Worm (Caenorhabditis elegans): ENCODE measurements around the gene gldi-3.

gldi-3 gene

ce11 chrII:9246648-9247047, 33.2 kb downstream of the gldi-3 start, which contains the start of gene T26C5.5:
Gene T26C5.5, minus strand, starts transcription at chrII:9246748.
- TF ChIP-seq hlh-1 (tag; optimal IDR thresholded peaks at IDR 0.05) (no peak), ceh-83 (GFP tag; optimal IDR thresholded peaks at IDR 0.05) (no peak), nhr-2 (tag; optimal IDR thresholded peaks at IDR 0.05) (no peak), sem-2 (GFP tag; optimal IDR thresholded peaks at IDR 0.05) (no peak), unc-39 (tag; optimal IDR thresholded peaks at IDR 0.05) (no peak), ham-2 (GFP tag; optimal IDR thresholded peaks at IDR 0.05) (no peak), nhr-76 (tag; optimal IDR thresholded peaks at IDR 0.05) (no peak), tbx-8 (GFP tag; optimal IDR thresholded peaks at IDR 0.05) (no peak), elt-3 (tag; optimal IDR thresholded peaks at IDR 0.05) (no peak), bed-3 (GFP tag; optimal IDR thresholded peaks at IDR 0.05) (no peak), snpc-4 (tag; optimal IDR thresholded peaks at IDR 0.05) (no peak), pha-4 (tag; optimal IDR thresholded peaks at IDR 0.05) (no peak), drap-1 (GFP tag; optimal IDR thresholded peaks at IDR 0.05) (no peak), lin-13 (tag; optimal IDR thresholded peaks at IDR 0.05) (no peak), M03D4.4 (tag; optimal IDR thresholded peaks at IDR 0.05) (no peak), nhr-12 (tag; optimal IDR thresholded peaks at IDR 0.05) (no peak), unc-62 (GFP tag; optimal IDR thresholded peaks at IDR 0.05) (no peak), lsy-2 (tag; optimal IDR thresholded peaks at IDR 0.05) (no peak), sptf-1 (tag; optimal IDR thresholded peaks at IDR 0.05) (no peak), ces-1 (GFP tag; optimal IDR thresholded peaks at IDR 0.05) (no peak)

- peak; percentile 28 for TF ChIP-seq hlh-1 (tag; optimal IDR thresholded peaks at IDR 0.05)
- TF ChIP-seq snpc-4 (tag; optimal IDR thresholded peaks at IDR 0.05), result no peak
- no peak for TF ChIP-seq lsy-2 (tag; optimal IDR thresholded peaks at IDR 0.05)
- TF ChIP-seq sem-2 (GFP tag; optimal IDR thresholded peaks at IDR 0.05), result no peak
- TF ChIP-seq nhr-237 (tag; optimal IDR thresholded peaks at IDR 0.05), result peak; percentile 25
- TF ChIP-seq sptf-1 (tag; optimal IDR thresholded peaks at IDR 0.05), result no peak
- peak; percentile 51 for TF ChIP-seq pha-4 (tag; optimal IDR thresholded peaks at IDR 0.05)
- no peak for TF ChIP-seq nhr-2 (tag; optimal IDR thresholded peaks at IDR 0.05)
- TF ChIP-seq elt-1 (tag; optimal IDR thresholded peaks at IDR 0.05; ENCODE audit: borderline replicate concordance, insufficient read depth), result no peak
- no peak for TF ChIP-seq ceh-39 (tag; optimal IDR thresholded peaks at IDR 0.05)
- TF ChIP-seq mab-5 (tag; optimal IDR thresholded peaks at IDR 0.05), result no peak
- TF ChIP-seq cnd-1 (tag; optimal IDR thresholded peaks at IDR 0.05), result no peak
- no peak for TF ChIP-seq lin-32 (GFP tag; optimal IDR thresholded peaks at IDR 0.05)
- peak; percentile 15 for TF ChIP-seq ces-1 (GFP tag; optimal IDR thresholded peaks at IDR 0.05)
- TF ChIP-seq mls-2 (tag; optimal IDR thresholded peaks at IDR 0.05), result no peak
- TF ChIP-seq mep-1 (tag; optimal IDR thresholded peaks at IDR 0.05), result peak; percentile 38
- TF ChIP-seq nhr-12 (tag; optimal IDR thresholded peaks at IDR 0.05), result no peak
- TF ChIP-seq nhr-76 (tag; optimal IDR thresholded peaks at IDR 0.05), result no peak
- no peak for TF ChIP-seq nhr-28 (tag; optimal IDR thresholded peaks at IDR 0.05)
- no peak for TF ChIP-seq lin-13 (tag; optimal IDR thresholded peaks at IDR 0.05)
- TF ChIP-seq flh-1 (GFP tag; optimal IDR thresholded peaks at IDR 0.05), result no peak
Measured at ce11 chrII:9242804-9243203, 37.1 kb downstream of the gldi-3 start.

- TF ChIP-seq blmp-1 (tag; optimal IDR thresholded peaks at IDR 0.05) (no peak), cnd-1 (tag; optimal IDR thresholded peaks at IDR 0.05) (no peak), unc-39 (tag; optimal IDR thresholded peaks at IDR 0.05) (no peak), ces-1 (GFP tag; optimal IDR thresholded peaks at IDR 0.05) (no peak), lsy-2 (tag; optimal IDR thresholded peaks at IDR 0.05) (no peak)
Measured at ce11 chrII:9241610-9242009, 38.3 kb downstream of the gldi-3 start.

ce11 chrII:9237719-9238118, 42.2 kb downstream of the gldi-3 start:
- TF ChIP-seq mls-2 (tag; optimal IDR thresholded peaks at IDR 0.05) (no peak), ham-2 (GFP tag; optimal IDR thresholded peaks at IDR 0.05) (no peak), nhr-237 (tag; optimal IDR thresholded peaks at IDR 0.05) (no peak), unc-120 (tag; optimal IDR thresholded peaks at IDR 0.05; ENCODE audit: poor library complexity, severe bottlenecking) (no peak), hlh-1 (tag; optimal IDR thresholded peaks at IDR 0.05) (no peak), mab-5 (tag; optimal IDR thresholded peaks at IDR 0.05) (no peak), flh-1 (GFP tag; optimal IDR thresholded peaks at IDR 0.05) (no peak), unc-39 (tag; optimal IDR thresholded peaks at IDR 0.05) (no peak), M03D4.4 (tag; optimal IDR thresholded peaks at IDR 0.05) (no peak), elt-3 (tag; optimal IDR thresholded peaks at IDR 0.05) (no peak), nhr-28 (tag; optimal IDR thresholded peaks at IDR 0.05) (no peak), ceh-39 (tag; optimal IDR thresholded peaks at IDR 0.05) (no peak), unc-62 (GFP tag; optimal IDR thresholded peaks at IDR 0.05) (no peak)

Data from whole organism, mixed stage, embryonic.